Worm (Caenorhabditis elegans): ENCODE measurements around the gene F55D1.1.

ce11 chrX:5512707-5513106, 23.1 kb downstream of the F55D1.1 start:
- TF ChIP-seq nhr-85 (tag), result no peak
- TF ChIP-seq lsy-2 (tag; optimal IDR thresholded peaks at IDR 0.05), result no peak
- no peak for TF ChIP-seq egl-27 (tag; optimal IDR thresholded peaks at IDR 0.05)
- TF ChIP-seq snpc-4 (tag; optimal IDR thresholded peaks at IDR 0.05), result no peak
- TF ChIP-seq dpl-1 (GFP tag; optimal IDR thresholded peaks at IDR 0.05), result no peak
- TF ChIP-seq tbx-2 (tag; optimal IDR thresholded peaks at IDR 0.05), result peak; percentile 2
- TF ChIP-seq nhr-28 (tag; optimal IDR thresholded peaks at IDR 0.05), result no peak
- TF ChIP-seq unc-62 (GFP tag; optimal IDR thresholded peaks at IDR 0.05), result no peak
- no peak for TF ChIP-seq ama-1 (optimal IDR thresholded peaks at IDR 0.05)
- no peak for TF ChIP-seq efl-1 (optimal IDR thresholded peaks at IDR 0.05)
- TF ChIP-seq efl-1 (GFP tag; optimal IDR thresholded peaks at IDR 0.05 in 1 of 2), result no peak
- no peak for TF ChIP-seq ceh-90 (tag; optimal IDR thresholded peaks at IDR 0.05)
- no peak for TF ChIP-seq lin-35 (GFP tag; optimal IDR thresholded peaks at IDR 0.05)
- peak; percentile 60 for TF ChIP-seq lin-14 (GFP tag; optimal IDR thresholded peaks at IDR 0.05)
- no peak for TF ChIP-seq sptf-1 (tag; optimal IDR thresholded peaks at IDR 0.05)
